Worm (Caenorhabditis elegans): Measurements from ENCODE around the gene shw-3.

shw-3 gene

DNA sequence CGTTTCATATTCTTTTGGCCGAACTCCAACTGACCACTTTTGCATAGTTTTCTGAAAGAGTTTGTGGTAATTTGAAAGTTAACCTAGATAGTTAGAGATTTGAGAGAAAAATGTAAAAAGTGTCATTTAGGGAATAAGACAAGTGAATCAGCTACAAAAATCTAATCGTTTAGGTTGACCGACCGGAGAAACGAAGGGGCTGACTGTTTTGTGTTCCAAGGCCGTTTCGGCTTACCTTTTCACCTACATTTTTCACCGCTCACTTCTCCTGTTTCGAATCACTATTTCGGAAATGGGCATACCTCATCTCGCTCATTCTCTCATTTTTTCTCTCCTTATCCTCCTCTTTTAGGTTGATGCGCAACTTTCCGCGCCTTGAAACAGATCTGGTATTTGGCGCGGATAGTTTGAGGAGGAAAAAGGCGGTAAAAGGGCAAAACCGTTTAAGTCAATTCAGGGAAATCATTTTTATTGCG lies 25.8 kb downstream of the shw-3 start, which contains the start of gene mpst-7:
Gene mpst-7, minus strand, starts transcription at position 51 of the 476 bp plus-strand sequence.
- no peak for TF ChIP-seq ceh-20 (GFP tag; IDR thresholded peaks at IDR 0.05)
- no peak for TF ChIP-seq lin-38 (GFP tag; IDR thresholded peaks at IDR 0.05)
- peak; percentile 12 for TF ChIP-seq nhr-28 (tag; optimal IDR thresholded peaks at IDR 0.05)
- no peak for TF ChIP-seq nhr-48 (tag; optimal IDR thresholded peaks at IDR 0.05)
- no peak for TF ChIP-seq ctbp-1 (GFP tag; IDR thresholded peaks at IDR 0.05)
- TF ChIP-seq unc-62 (GFP tag; optimal IDR thresholded peaks at IDR 0.05 in 1 of 2): peak in 1 of 2 experiments; percentile 25
- TF ChIP-seq unc-62 (tag; optimal IDR thresholded peaks at IDR 0.05): no peak
- TF ChIP-seq F10B5.3 (tag; optimal IDR thresholded peaks at IDR 0.05): no peak

DNA sequence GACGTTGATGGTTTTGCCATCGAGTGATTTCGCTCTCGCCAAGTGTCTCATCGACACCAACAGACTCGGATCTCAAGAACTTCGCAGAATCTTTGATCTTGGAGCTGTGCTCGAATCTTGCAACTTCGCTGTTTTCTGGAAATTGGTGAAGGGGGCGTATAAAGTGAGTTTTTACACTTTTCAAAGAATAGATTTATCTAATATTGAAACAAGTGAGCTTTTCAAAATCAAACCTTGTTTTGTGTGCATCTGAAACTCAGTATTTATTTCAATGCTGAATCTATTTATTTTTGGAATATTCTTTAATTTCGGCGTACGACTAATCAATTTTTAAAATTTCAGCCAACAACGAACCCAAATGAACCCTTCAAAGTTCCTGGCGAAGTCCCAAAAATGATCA lies 32.7 kb downstream of the shw-3 start:
- TF ChIP-seq unc-62 (GFP tag; optimal IDR thresholded peaks at IDR 0.05 in 1 of 2): peak in 1 of 2 experiments; percentile 77
- no peak for TF ChIP-seq unc-62 (tag; optimal IDR thresholded peaks at IDR 0.05)
- no peak for TF ChIP-seq lin-39 (tag; optimal IDR thresholded peaks at IDR 0.05)
- peak; percentile 76 for TF ChIP-seq aha-1 (tag)

DNA sequence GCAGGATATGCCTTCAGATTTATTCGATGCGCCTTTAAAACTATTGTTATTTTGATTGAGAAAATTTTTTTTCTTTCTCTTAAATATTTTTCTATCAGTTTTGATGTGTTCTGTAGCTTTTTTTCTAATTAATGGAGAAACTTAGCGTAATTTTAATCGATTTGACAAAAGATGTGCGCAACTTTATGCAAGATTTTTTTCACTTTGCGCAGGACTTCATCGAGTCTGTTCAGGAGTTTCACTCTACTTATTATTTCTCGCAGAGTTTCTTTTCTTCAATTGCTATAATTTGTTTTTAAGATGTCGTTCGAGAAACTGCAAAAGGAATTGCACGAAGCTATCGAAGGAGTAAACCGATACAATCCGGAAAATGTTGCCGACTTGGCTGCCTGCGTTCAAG lies 33.3 kb downstream of the shw-3 start, which contains the start of gene eif-3.K:
Gene eif-3.K, plus strand, starts transcription at position 301 of the 400 bp plus-strand sequence.
- TF ChIP-seq zfp-3 (GFP tag; conservative IDR thresholded peaks at IDR 0.05): no peak
- TF ChIP-seq unc-62 (GFP tag; optimal IDR thresholded peaks at IDR 0.05 in 1 of 2): peak in 1 of 2 experiments; percentile 24
- TF ChIP-seq unc-62 (tag; optimal IDR thresholded peaks at IDR 0.05): no peak

DNA sequence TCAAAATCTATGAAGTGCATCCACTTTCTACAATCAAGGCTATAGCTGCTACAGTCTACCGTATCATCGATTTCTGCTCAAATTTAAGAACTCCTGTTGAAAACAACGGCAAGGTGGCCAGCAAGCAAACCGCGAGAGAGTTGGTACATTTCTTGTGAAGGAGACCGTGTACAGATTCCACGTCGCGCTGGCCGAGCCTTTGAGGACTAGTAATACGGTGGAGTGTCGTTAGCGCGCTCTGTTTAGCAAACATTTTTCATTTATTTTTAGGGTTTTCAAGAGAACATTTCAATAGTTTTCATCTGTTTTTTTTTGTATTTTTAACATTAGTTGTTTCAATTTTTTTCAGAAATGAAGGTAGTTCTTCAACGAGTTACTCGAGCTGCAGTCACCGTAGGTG lies 34.7 kb downstream of the shw-3 start, which contains the start of gene pqn-68:
Gene pqn-68, plus strand, starts transcription at position 350 of the 400 bp plus-strand sequence.
- TF ChIP-seq hif-1 (tag; optimal IDR thresholded peaks at IDR 0.05): peak in 1 of 2 experiments; percentile 8
- TF ChIP-seq hlh-30 (tag; optimal IDR thresholded peaks at IDR 0.05; ENCODE audit: insufficient read depth): peak; percentile 8
- TF ChIP-seq mxl-2 (GFP tag; conservative IDR thresholded peaks at IDR 0.05): no peak
- no peak for TF ChIP-seq saeg-2 (GFP tag; IDR thresholded peaks at IDR 0.05)
- TF ChIP-seq lsy-2 (tag; optimal IDR thresholded peaks at IDR 0.05): peak in 1 of 2 experiments; percentile 55
- peak; percentile 17 for TF ChIP-seq dve-1 (tag; optimal IDR thresholded peaks at IDR 0.05; ENCODE audit: insufficient read depth)
- peak; percentile 25 for TF ChIP-seq dpl-1 (GFP tag; optimal IDR thresholded peaks at IDR 0.05)
- no peak for TF ChIP-seq pqm-1 (tag; optimal IDR thresholded peaks at IDR 0.05)
- TF ChIP-seq ceh-62 (tag; optimal IDR thresholded peaks at IDR 0.05): no peak
- TF ChIP-seq lin-29 (GFP tag; IDR thresholded peaks at IDR 0.05): no peak
- peak; percentile 71 for TF ChIP-seq aha-1 (tag)
- TF ChIP-seq nhr-111 (GFP tag; optimal IDR thresholded peaks at IDR 0.05): no peak
- no peak for TF ChIP-seq nhr-28 (tag; optimal IDR thresholded peaks at IDR 0.05)
- no peak for TF ChIP-seq nhr-42 (GFP tag; IDR thresholded peaks at IDR 0.05)
- no peak; the same call in 1 of the 2 replicates for TF ChIP-seq lin-38 (GFP tag; IDR thresholded peaks at IDR 0.05)
- peak; percentile 92 for TF ChIP-seq T20F7.1 (GFP tag; optimal IDR thresholded peaks at IDR 0.05)
- TF ChIP-seq nhr-6 (tag; optimal IDR thresholded peaks at IDR 0.05): peak; percentile 80
- no peak for TF ChIP-seq nhr-76 (tag; optimal IDR thresholded peaks at IDR 0.05)
- no peak for TF ChIP-seq daf-16 (GFP tag; optimal IDR thresholded peaks at IDR 0.05)
- TF ChIP-seq daf-16 (tag; optimal IDR thresholded peaks at IDR 0.05): peak; percentile 6
- no peak for TF ChIP-seq skn-1 (tag; optimal IDR thresholded peaks at IDR 0.05)
- TF ChIP-seq mes-2 (tag; optimal IDR thresholded peaks at IDR 0.05; ENCODE audit: poor library complexity, severe bottlenecking): peak; percentile 85
- TF ChIP-seq nhr-102 (tag; optimal IDR thresholded peaks at IDR 0.05): no peak
- TF ChIP-seq nhr-41 (GFP tag; IDR thresholded peaks at IDR 0.05): no peak

DNA sequence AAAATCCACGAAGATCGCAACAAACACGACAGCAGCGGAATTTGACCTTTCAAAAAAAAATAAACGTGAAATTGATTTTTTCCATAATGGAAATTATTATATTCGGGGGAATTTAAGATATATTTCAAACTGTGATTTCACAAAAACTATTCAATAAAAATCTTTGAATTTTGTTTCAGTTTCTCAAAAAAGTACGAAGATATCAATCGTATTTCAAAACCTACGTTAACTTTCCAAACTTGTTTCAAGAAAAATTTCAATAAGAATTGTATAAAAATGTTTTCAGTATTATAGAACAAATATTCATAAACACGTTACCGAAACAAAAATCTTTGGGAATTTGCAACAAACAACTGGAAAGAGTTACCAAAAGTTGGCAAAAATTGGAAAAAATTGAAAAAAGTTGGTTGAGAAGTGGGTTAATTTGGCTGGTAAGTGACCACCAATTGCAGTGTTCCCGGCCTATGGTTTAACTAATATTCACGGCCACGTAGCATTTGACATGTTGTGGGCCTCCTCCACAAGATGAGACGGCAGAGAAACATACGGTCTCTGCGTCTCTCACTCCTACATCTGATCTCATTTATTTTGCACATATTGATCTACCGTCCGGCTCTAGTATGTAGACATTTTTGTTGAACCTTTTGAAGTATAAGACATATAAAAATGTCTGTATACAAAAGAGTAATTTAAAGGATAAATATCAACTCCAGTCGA lies 36.0 kb downstream of the shw-3 start, which contains the start of the genes T16G1.9 and T16G1.18:
Gene T16G1.9, minus strand, starts transcription at position 51 of the 717 bp plus-strand sequence.
Gene T16G1.18, plus strand, starts transcription at position 493 of the 717 bp plus-strand sequence.
- no peak for TF ChIP-seq ztf-11 (tag; optimal IDR thresholded peaks at IDR 0.05)
- TF ChIP-seq lsy-2 (tag; optimal IDR thresholded peaks at IDR 0.05): peak in 1 of 2 experiments; percentile 69
- peak; percentile 72 for TF ChIP-seq hlh-11 (tag; optimal IDR thresholded peaks at IDR 0.05)
- no peak for TF ChIP-seq daf-16 (GFP tag; optimal IDR thresholded peaks at IDR 0.05)
- TF ChIP-seq daf-16 (tag; optimal IDR thresholded peaks at IDR 0.05): peak; percentile 71
- peak; percentile 85 for TF ChIP-seq T20F7.1 (GFP tag; optimal IDR thresholded peaks at IDR 0.05)
- peak; percentile 57 for TF ChIP-seq dve-1 (tag; optimal IDR thresholded peaks at IDR 0.05; ENCODE audit: insufficient read depth)
- peak; percentile 47 for TF ChIP-seq rbr-2 (tag; optimal IDR thresholded peaks at IDR 0.05)
- no peak for TF ChIP-seq R02D3.7 (tag; optimal IDR thresholded peaks at IDR 0.05)
- TF ChIP-seq F49E8.2 (tag; optimal IDR thresholded peaks at IDR 0.05; ENCODE audit: borderline replicate concordance): no peak
- peak; percentile 62; the same call in 1 of the 2 replicates for TF ChIP-seq dmd-6 (GFP tag; IDR thresholded peaks at IDR 0.05)
- peak; percentile 50 for TF ChIP-seq hmg-1.1 (GFP tag; IDR thresholded peaks at IDR 0.05)
- no peak for TF ChIP-seq snpc-4 (tag; optimal IDR thresholded peaks at IDR 0.05)
- peak; percentile 45 for TF ChIP-seq mxl-3 (GFP tag; optimal IDR thresholded peaks at IDR 0.05)
- no peak for TF ChIP-seq mdt-29 (GFP tag; IDR thresholded peaks at IDR 0.05)
- peak; percentile 98 for TF ChIP-seq nhr-6 (tag; optimal IDR thresholded peaks at IDR 0.05)
